Worm (Caenorhabditis elegans) whole organism, L4 larva: ENCODE data around the gene B0513.90.

ENCODE experiments used
- F37D6.2 ChIP-seq: sonication (generic microtip); optimal IDR thresholded peaks from 2 replicates; lab custom pipeline; 2016; ENCODE audit warnings: mild to moderate bottlenecking, missing genetic modification characterization, missing compliant biosample characterization
- aha-1 ChIP-seq: fragments of 150-350 bp; peaks from one replicate; lab custom pipeline; 2014; ENCODE audit warnings: missing biosample characterization, missing genetic modification characterization
- attf-4 ChIP-seq: sonication (generic microtip); optimal IDR thresholded peaks from 3 replicates; lab custom pipeline; 2017; ENCODE audit warnings: missing biosample characterization, missing genetic modification characterization
- ceh-20 ChIP-seq: fragments of 200-800 bp; sonication (Bioruptor generic); IDR thresholded peaks from 2 replicates; pipeline ENCODE4 v1.3.6; 2022; ENCODE audit warnings: missing genetic modification reagents, missing genetic modification characterization, missing compliant biosample characterization
- ces-1 ChIP-seq: fragments of 150-350 bp; sonication (generic microtip); optimal IDR thresholded peaks from 4 replicates; lab custom pipeline; 2014; ENCODE audit warnings: missing biosample characterization, missing genetic modification reagents, missing genetic modification characterization
- ctbp-1 ChIP-seq: fragments of 200-800 bp; sonication (Bioruptor generic); IDR thresholded peaks from 2 replicates; pipeline ENCODE4 v1.3.6; 2022; ENCODE audit warnings: missing genetic modification reagents, missing genetic modification characterization, missing compliant biosample characterization
- hlh-30 ChIP-seq: sonication (generic microtip); optimal IDR thresholded peaks from 2 replicates; lab custom pipeline; 2017; ENCODE audit warnings: antibody characterized with exemption, mild to moderate bottlenecking, missing genetic modification characterization, missing compliant biosample characterization; ENCODE audit not compliant: insufficient read depth
- lin-39 ChIP-seq: fragments of 150-350 bp; optimal IDR thresholded peaks from 2 replicates; lab custom pipeline; 2014; ENCODE audit warnings: missing biosample characterization, missing genetic modification reagents, missing genetic modification characterization
- lsy-2 ChIP-seq, 2 experiments: fragments of 150-350 bp in 1 of 2; sonication (generic microtip) in 1 of 2; optimal IDR thresholded peaks; 2 replicates each; lab custom pipeline; 2014 to 2017; ENCODE audit warnings: missing biosample characterization in 2 of 2, missing genetic modification characterization in 2 of 2
- madf-9 ChIP-seq: fragments of 200-800 bp; sonication (Bioruptor generic); conservative IDR thresholded peaks from 2 replicates; pipeline ENCODE4 v1.3.6; 2022; ENCODE audit warnings: missing genetic modification reagents, missing genetic modification characterization, missing compliant biosample characterization
- mdl-1 ChIP-seq, 2 experiments: fragments of 150-350 bp in 1 of 2; sonication (generic microtip) in 1 of 2; optimal IDR thresholded peaks; 2 replicates each; lab custom pipeline; 2014 to 2017; ENCODE audit warnings: missing biosample characterization in 2 of 2, missing genetic modification characterization in 2 of 2
- mdt-29 ChIP-seq: fragments of 200-800 bp; sonication (Bioruptor generic); IDR thresholded peaks from 2 replicates; pipeline ENCODE4 v1.3.6; 2022; ENCODE audit warnings: missing genetic modification reagents, missing genetic modification characterization, missing compliant biosample characterization
- mep-1 ChIP-seq: fragments of 150-350 bp; sonication (generic microtip); optimal IDR thresholded peaks from 3 replicates; lab custom pipeline; 2014; ENCODE audit warnings: missing biosample characterization, missing genetic modification characterization
- nhr-28 ChIP-seq: fragments of 150-350 bp; optimal IDR thresholded peaks from 2 replicates; lab custom pipeline; 2014; ENCODE audit warnings: missing biosample characterization, missing genetic modification characterization
- snpc-1.2 ChIP-seq: fragments of 200-800 bp; sonication (Bioruptor generic); IDR thresholded peaks from 2 replicates; pipeline ENCODE4 v1.3.6; 2022; ENCODE audit warnings: missing genetic modification reagents, missing genetic modification characterization, missing compliant biosample characterization
- unc-62 ChIP-seq, 3 experiments: fragments of 150-350 bp in 1 of 3; sonication (generic microtip); optimal IDR thresholded peaks in 2 of 3; peaks in 1 of 3; 1 replicate in 1 of 3; 2 replicates in 2 of 3; lab custom pipeline; 2014 to 2017; ENCODE audit warnings: missing biosample characterization in 3 of 3, missing genetic modification characterization in 3 of 3, missing genetic modification reagents in 3 of 3, missing genotype in 1 of 3
- ztf-7 ChIP-seq: fragments of 150-350 bp; optimal IDR thresholded peaks from 2 replicates; lab custom pipeline; 2014; ENCODE audit warnings: missing biosample characterization, missing genetic modification characterization

The B0513.90 gene

ce11 chrIV:13910931-13911330 is 44.1 kb downstream of the B0513.90 start:
- TF ChIP-seq mep-1 (peak; percentile 5), lsy-2 (tag; optimal IDR thresholded peaks at IDR 0.05; lab: Kevin White, UChicago) (peak in 1 of 2 experiments; percentile 58), mdt-29 (GFP tag; lab: Robert Waterston, UW) (0 out of 2 replicates have a peak, but pooled peaks have one; percentile 47), nhr-28 (tag; lab: Kevin White, UChicago) (peak; percentile 78), hlh-30 (tag; lab: Kevin White, UChicago) (peak; percentile 75), unc-62 (GFP tag; optimal IDR thresholded peaks at IDR 0.05 in 1 of 2; lab: Kevin White, UChicago) (peak in 1 of 2 experiments; percentile 58), unc-62 (tag; optimal IDR thresholded peaks at IDR 0.05; lab: Kevin White, UChicago) (no peak), madf-9 (GFP tag; lab: Robert Waterston, UW) (no peak), ztf-7 (no peak), mdl-1 (tag; optimal IDR thresholded peaks at IDR 0.05; lab: Kevin White, UChicago) (peak in 1 of 2 experiments; percentile 39), aha-1 (peak; percentile 12)

- TF ChIP-seq snpc-1.2 (GFP tag; lab: Robert Waterston, UW) (0 out of 2 replicates have a peak, but pooled peaks have one; percentile 21), ctbp-1 (GFP tag; lab: Robert Waterston, UW) (no peak), ceh-20 (no peak), attf-4 (tag; lab: Kevin White, UChicago) (no peak), F37D6.2 (tag; lab: Kevin White, UChicago) (no peak), lin-39 (tag; lab: Kevin White, UChicago) (no peak), ces-1 (no peak)
Measured at ce11 chrIV:13912929-13913328, 46.1 kb downstream of the B0513.90 start, which contains the start of gene Y37A1A.2. TSS of gene Y37A1A.2 (minus strand) at chrIV:13913029.
